Worm (Caenorhabditis elegans) whole organism, L1 larva: ENCODE measurements around the gene ttr-6.

Experiments
- C04F5.9 ChIP-seq: sonication (generic microtip); optimal IDR thresholded peaks from 2 replicates; lab custom pipeline; 2016; ENCODE audit warnings: missing genetic modification characterization, missing compliant biosample characterization
- F16B12.6 ChIP-seq: fragments of 150-350 bp; optimal IDR thresholded peaks from 2 replicates; lab custom pipeline; 2014; ENCODE audit warnings: missing biosample characterization, missing genetic modification characterization
- Y116A8C.19 ChIP-seq: sonication (generic microtip); optimal IDR thresholded peaks from 2 replicates; lab custom pipeline; 2016; ENCODE audit warnings: missing compliant biosample characterization, missing genetic modification characterization, borderline replicate concordance
- aha-1 ChIP-seq: fragments of 150-350 bp; optimal IDR thresholded peaks from 2 replicates; lab custom pipeline; 2014; ENCODE audit warnings: missing biosample characterization, missing genetic modification characterization
- ceh-63 ChIP-seq: fragments of 200-800 bp; sonication (Bioruptor generic); optimal IDR thresholded peaks from 2 replicates; lab custom pipeline; 2018; ENCODE audit warnings: mild to moderate bottlenecking, missing genetic modification characterization, missing compliant biosample characterization
- ceh-88 ChIP-seq: fragments of 200-800 bp; sonication (Bioruptor generic); IDR thresholded peaks from 2 replicates; pipeline ENCODE4 v1.3.6; 2022; ENCODE audit warnings: missing genetic modification characterization, missing compliant biosample characterization
- ceh-90 ChIP-seq: sonication (generic microtip); optimal IDR thresholded peaks from 2 replicates; lab custom pipeline; 2016; ENCODE audit warnings: missing genetic modification characterization, missing compliant biosample characterization
- ces-1 ChIP-seq: fragments of 150-350 bp; optimal IDR thresholded peaks from 2 replicates; lab custom pipeline; 2014; ENCODE audit warnings: missing biosample characterization, missing genetic modification reagents, missing genetic modification characterization
- dpl-1 ChIP-seq, 3 experiments: fragments of 150-350 bp in 2 of 3; sonication (generic microtip) in 1 of 3; optimal IDR thresholded peaks; 2 replicates each; lab custom pipeline; 2014 to 2017; ENCODE audit warnings: missing biosample characterization in 3 of 3, missing genetic modification characterization in 3 of 3, missing genetic modification reagents in 3 of 3
- egl-13 ChIP-seq: sonication (generic microtip); optimal IDR thresholded peaks from 2 replicates; lab custom pipeline; 2016; ENCODE audit warnings: missing genotype, missing genetic modification reagents, missing genetic modification characterization, missing compliant biosample characterization
- egl-27 ChIP-seq, 2 experiments: fragments of 150-350 bp in 1 of 2; sonication (generic microtip); optimal IDR thresholded peaks; 3 replicates each; lab custom pipeline; 2017 to 2018; ENCODE audit warnings: missing biosample characterization in 2 of 2, missing genetic modification characterization in 2 of 2, missing genetic modification reagents in 2 of 2
- fos-1 ChIP-seq: fragments of 150-350 bp; optimal IDR thresholded peaks from 2 replicates; lab custom pipeline; 2014; ENCODE audit warnings: missing biosample characterization, missing genetic modification characterization
- isw-1 ChIP-seq: fragments of 200-800 bp; sonication (Bioruptor generic); IDR thresholded peaks from 2 replicates; pipeline ENCODE4 v1.3.6; 2022; ENCODE audit warnings: missing genetic modification characterization, missing compliant biosample characterization
- lin-13 ChIP-seq: fragments of 150-350 bp; optimal IDR thresholded peaks from 2 replicates; lab custom pipeline; 2014; ENCODE audit warnings: missing biosample characterization, missing genetic modification reagents, missing genetic modification characterization
- lin-39 ChIP-seq: fragments of 150-350 bp; optimal IDR thresholded peaks from 2 replicates; lab custom pipeline; 2014; ENCODE audit warnings: missing biosample characterization, missing genetic modification reagents, missing genetic modification characterization
- lsy-2 ChIP-seq, 2 experiments: fragments of 150-350 bp; optimal IDR thresholded peaks; 2 replicates each; lab custom pipeline; 2014; ENCODE audit warnings: missing biosample characterization in 2 of 2, missing genetic modification characterization in 2 of 2
- mep-1 ChIP-seq: fragments of 150-350 bp; optimal IDR thresholded peaks from 2 replicates; lab custom pipeline; 2014; ENCODE audit warnings: missing biosample characterization, missing genetic modification characterization
- nhr-11 ChIP-seq: fragments of 150-350 bp; optimal IDR thresholded peaks from 2 replicates; lab custom pipeline; 2014; ENCODE audit warnings: missing biosample characterization, missing genetic modification characterization
- nhr-12 ChIP-seq: sonication (generic microtip); optimal IDR thresholded peaks from 2 replicates; lab custom pipeline; 2017; ENCODE audit warnings: missing biosample characterization, missing genetic modification characterization
- nhr-19 ChIP-seq: fragments of 200-800 bp; sonication (Bioruptor generic); conservative IDR thresholded peaks from 2 replicates; pipeline ENCODE4 v1.3.6; 2022; ENCODE audit warnings: missing genetic modification characterization, missing compliant biosample characterization
- nhr-20 ChIP-seq: sonication (generic microtip); optimal IDR thresholded peaks from 2 replicates; lab custom pipeline; 2016; ENCODE audit warnings: mild to moderate bottlenecking, missing genetic modification characterization, missing compliant biosample characterization
- nhr-28 ChIP-seq: fragments of 150-350 bp; optimal IDR thresholded peaks from 2 replicates; lab custom pipeline; 2014; ENCODE audit warnings: missing biosample characterization, missing genetic modification characterization
- nhr-71 ChIP-seq: sonication (generic microtip); optimal IDR thresholded peaks from 2 replicates; lab custom pipeline; 2016; ENCODE audit warnings: mild to moderate bottlenecking, missing genetic modification characterization, moderate library complexity, missing compliant biosample characterization
- nhr-76 ChIP-seq: sonication (generic microtip); optimal IDR thresholded peaks from 2 replicates; lab custom pipeline; 2017; ENCODE audit warnings: missing biosample characterization, missing genetic modification characterization
- nhr-84 ChIP-seq: sonication (generic microtip); optimal IDR thresholded peaks from 2 replicates; lab custom pipeline; 2017; ENCODE audit warnings: missing biosample characterization, missing genetic modification characterization
- nhr-90 ChIP-seq: sonication (generic microtip); optimal IDR thresholded peaks from 2 replicates; lab custom pipeline; 2016; ENCODE audit warnings: mild to moderate bottlenecking, missing genetic modification characterization, missing compliant biosample characterization; ENCODE audit not compliant: poor library complexity
- pag-3 ChIP-seq: sonication (generic microtip); optimal IDR thresholded peaks from 2 replicates; lab custom pipeline; 2017; ENCODE audit warnings: missing genetic modification characterization, mild to moderate bottlenecking, missing compliant biosample characterization, antibody characterized with exemption, borderline replicate concordance; ENCODE audit not compliant: insufficient read depth
- pax-3 ChIP-seq: fragments of 200-800 bp; sonication (Bioruptor generic); optimal IDR thresholded peaks from 2 replicates; lab custom pipeline; 2018; ENCODE audit warnings: mild to moderate bottlenecking, missing genetic modification characterization, moderate library complexity, missing compliant biosample characterization
- sox-4 ChIP-seq: sonication (generic microtip); optimal IDR thresholded peaks from 2 replicates; lab custom pipeline; 2016; ENCODE audit warnings: missing genetic modification characterization, missing compliant biosample characterization
- swsn-7 ChIP-seq: sonication (generic microtip); optimal IDR thresholded peaks from 2 replicates; lab custom pipeline; 2016; ENCODE audit warnings: missing genetic modification characterization, missing compliant biosample characterization
- unc-130 ChIP-seq: fragments of 150-350 bp; optimal IDR thresholded peaks from 2 replicates; lab custom pipeline; 2017; ENCODE audit warnings: missing biosample characterization, missing genetic modification characterization, inconsistent platforms
- unc-30 ChIP-seq: sonication (generic microtip); optimal IDR thresholded peaks from 2 replicates; lab custom pipeline; 2017; ENCODE audit warnings: missing biosample characterization, missing genetic modification characterization
- unc-86 ChIP-seq: sonication (generic microtip); optimal IDR thresholded peaks from 2 replicates; lab custom pipeline; 2016; ENCODE audit warnings: missing genetic modification characterization, missing compliant biosample characterization
- xbp-1 ChIP-seq: sonication (generic microtip); optimal IDR thresholded peaks from 2 replicates; lab custom pipeline; 2016; ENCODE audit warnings: missing genetic modification characterization, missing compliant biosample characterization
- zag-1 ChIP-seq: fragments of 150-350 bp; optimal IDR thresholded peaks from 2 replicates; lab custom pipeline; 2014; ENCODE audit warnings: missing biosample characterization, missing genetic modification characterization
- ztf-4 ChIP-seq: fragments of 150-350 bp; optimal IDR thresholded peaks from 2 replicates; lab custom pipeline; 2014; ENCODE audit warnings: missing biosample characterization, missing genetic modification characterization

ttr-6 gene

DNA sequence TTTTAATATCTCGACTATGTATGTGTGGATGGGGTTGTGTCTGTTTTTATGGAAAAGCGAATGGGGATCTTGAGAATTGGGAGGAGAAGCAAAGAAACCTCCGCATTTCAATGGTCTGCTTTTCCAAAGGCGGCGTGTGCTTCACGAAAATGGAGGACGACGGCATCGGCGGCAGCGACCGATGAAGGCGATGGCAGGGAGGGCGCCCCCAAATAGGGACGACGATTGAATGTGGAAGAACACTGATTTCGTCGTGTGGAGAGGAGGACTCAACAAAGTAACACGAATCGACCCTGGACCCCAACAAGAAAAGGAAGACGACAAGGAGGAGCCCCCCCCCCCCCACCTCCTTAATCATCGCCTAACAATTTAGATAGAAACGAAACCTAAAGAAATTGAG lies 23.9 kb downstream of the ttr-6 start (continued):
- TF ChIP-seq dpl-1 (GFP tag; optimal IDR thresholded peaks at IDR 0.05; lab: Kevin White, UChicago), result no peak

DNA sequence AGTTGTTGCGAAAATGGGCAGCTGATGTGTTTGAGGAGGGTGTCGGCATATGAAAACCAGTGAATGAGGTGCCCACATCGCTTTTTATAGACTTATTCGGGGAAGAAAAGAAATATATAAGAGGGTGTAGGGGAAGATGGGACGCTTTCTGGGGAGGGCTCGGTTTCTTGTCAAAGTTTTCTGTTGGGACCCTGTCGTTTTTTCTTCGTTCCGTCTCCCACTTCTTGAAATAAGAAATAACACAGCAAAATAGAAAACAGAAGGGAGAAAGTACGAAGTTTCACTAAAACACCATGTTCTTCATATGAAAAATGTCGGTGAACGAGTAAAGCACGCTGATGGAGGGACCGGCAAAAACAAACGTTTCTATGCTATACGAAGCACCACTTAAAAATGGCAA lies 27.3 kb downstream of the ttr-6 start, which contains the start of gene dop-3:
TSS of gene dop-3 (minus strand) at position 101 of the 400 bp plus-strand sequence.
- TF ChIP-seq egl-13 (tag; lab: Kevin White, UChicago) (no peak), ces-1 (GFP tag; lab: Kevin White, UChicago) (no peak), nhr-71 (tag; lab: Kevin White, UChicago) (no peak), nhr-12 (tag; lab: Kevin White, UChicago) (no peak), isw-1 (GFP tag; lab: Robert Waterston, UW) (no peak), F16B12.6 (tag; lab: Kevin White, UChicago) (no peak)

DNA sequence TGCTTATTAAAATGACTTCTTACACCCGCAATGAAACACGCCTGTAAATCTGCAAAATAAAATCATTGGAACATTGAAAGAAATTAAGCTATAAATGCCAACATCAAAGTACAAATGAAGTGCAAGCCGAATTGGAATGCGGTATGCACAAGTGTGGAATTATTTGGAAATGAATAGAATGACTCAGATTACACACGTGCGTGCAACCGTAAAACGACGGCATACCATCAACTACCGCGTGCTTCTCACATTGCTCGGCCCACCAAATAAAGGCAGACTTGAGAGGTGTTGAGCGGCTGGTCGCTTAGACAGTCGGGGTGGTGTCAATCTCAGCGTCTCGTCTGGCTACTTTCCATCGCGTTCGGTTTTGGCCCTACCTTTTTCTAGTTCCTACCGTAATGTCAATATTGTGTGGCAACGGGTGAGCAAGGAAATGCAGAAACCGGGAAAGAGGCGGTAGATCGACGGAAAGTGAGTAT lies 34.5 kb downstream of the ttr-6 start, which contains the start of gene aaim-1:
TSS of gene aaim-1 (minus strand) at position 51 of the 479 bp plus-strand sequence.
- TF ChIP-seq nhr-76 (tag; lab: Kevin White, UChicago), result no peak
- TF ChIP-seq fos-1 (tag; lab: Kevin White, UChicago), result no peak
- no peak for TF ChIP-seq unc-30 (tag; lab: Kevin White, UChicago)
- TF ChIP-seq zag-1, result no peak
- TF ChIP-seq xbp-1 (tag; lab: Kevin White, UChicago), result no peak
- no peak for TF ChIP-seq nhr-20 (tag; lab: Kevin White, UChicago)
- TF ChIP-seq swsn-7, result no peak
- no peak for TF ChIP-seq lsy-2 (tag; optimal IDR thresholded peaks at IDR 0.05; lab: Kevin White, UChicago)
- no peak for TF ChIP-seq nhr-19 (GFP tag; lab: Robert Waterston, UW)
- no peak for TF ChIP-seq nhr-90
- no peak for TF ChIP-seq pax-3 (tag; lab: Kevin White, UChicago)
- TF ChIP-seq Y116A8C.19 (tag; lab: Kevin White, UChicago), result no peak
- TF ChIP-seq egl-27 (tag; optimal IDR thresholded peaks at IDR 0.05; lab: Kevin White, UChicago), result no peak
- no peak for TF ChIP-seq ceh-88
- no peak for TF ChIP-seq nhr-28
- TF ChIP-seq mep-1 (tag; lab: Kevin White, UChicago), result no peak
- no peak for TF ChIP-seq aha-1 (tag; lab: Kevin White, UChicago)
- TF ChIP-seq nhr-84 (tag; lab: Kevin White, UChicago), result no peak
- TF ChIP-seq unc-86, result no peak
- TF ChIP-seq lin-39 (tag; lab: Kevin White, UChicago), result no peak

ce11 chrX:6560495-6560894 lies 36.4 kb downstream of the ttr-6 start:
- TF ChIP-seq unc-130 (tag; lab: Kevin White, UChicago) (no peak), C04F5.9 (no peak), ceh-88 (no peak), nhr-11 (tag; lab: Kevin White, UChicago) (no peak), nhr-19 (GFP tag; lab: Robert Waterston, UW) (no peak), lin-13 (GFP tag; lab: Kevin White, UChicago) (no peak), zag-1 (no peak), ceh-90 (tag; lab: Kevin White, UChicago) (no peak), unc-86 (no peak), fos-1 (tag; lab: Kevin White, UChicago) (no peak), nhr-90 (no peak), nhr-84 (tag; lab: Kevin White, UChicago) (no peak), isw-1 (GFP tag; lab: Robert Waterston, UW) (no peak), pag-3 (no peak), sox-4 (tag; lab: Kevin White, UChicago) (no peak), ceh-63 (GFP tag; lab: Kevin White, UChicago) (no peak), dpl-1 (GFP tag; optimal IDR thresholded peaks at IDR 0.05; lab: Kevin White, UChicago) (no peak), ztf-4 (tag; lab: Kevin White, UChicago) (no peak)
